Fruit fly (Drosophila melanogaster) whole organism, embryonic: Measurements from ENCODE around the gene CG43085.

Experiments
- Antp ChIP-seq: fragments of 200-800 bp; sonication (Bioruptor generic); optimal IDR thresholded peaks from 3 replicates; lab custom pipeline; 2016; ENCODE audit warnings: missing biosample characterization, missing genetic modification characterization
- B-H1 ChIP-seq: fragments of 200-800 bp; sonication (Bioruptor generic); IDR thresholded peaks from 3 replicates; pipeline ENCODE4 v1.3.6; 2022; ENCODE audit warnings: missing biosample characterization, missing genetic modification characterization
- Bgb ChIP-seq: fragments of 200-800 bp; sonication (Bioruptor generic); IDR thresholded peaks from 2 replicates; pipeline ENCODE4 v1.3.6; 2022; ENCODE audit warnings: missing biosample characterization, missing genetic modification characterization; ENCODE audit not compliant: partially characterized antibody
- CG10147 ChIP-seq: fragments of 200-800 bp; sonication (Bioruptor generic); optimal IDR thresholded peaks from 2 replicates; lab custom pipeline; 2019; ENCODE audit warnings: missing biosample characterization, mild to moderate bottlenecking, missing genetic modification characterization, moderate library complexity
- CG10366 ChIP-seq: fragments of 200-800 bp; sonication (Bioruptor generic); IDR thresholded peaks from 2 replicates; pipeline ENCODE4 v1.3.6; 2022; ENCODE audit warnings: missing biosample characterization, missing genetic modification characterization
- CG10431 ChIP-seq: fragments of 200-800 bp; sonication (Bioruptor generic); optimal IDR thresholded peaks from 3 replicates; lab custom pipeline; 2018; ENCODE audit warnings: missing biosample characterization, mild to moderate bottlenecking, missing genetic modification characterization
- CG12769 ChIP-seq: fragments of 200-800 bp; sonication (Bioruptor generic); optimal IDR thresholded peaks from 2 replicates; lab custom pipeline; 2019; ENCODE audit warnings: missing biosample characterization, mild to moderate bottlenecking, missing genetic modification characterization, moderate library complexity
- CG13775 ChIP-seq: fragments of 200-800 bp; sonication (Bioruptor generic); optimal IDR thresholded peaks from 3 replicates; lab custom pipeline; 2017; ENCODE audit warnings: missing biosample characterization, mild to moderate bottlenecking, missing genetic modification characterization
- CG16815 ChIP-seq: fragments of 200-800 bp; sonication (Bioruptor generic); optimal IDR thresholded peaks from 3 replicates; lab custom pipeline; 2017; ENCODE audit warnings: missing biosample characterization, mild to moderate bottlenecking, missing genetic modification characterization
- CG17385 ChIP-seq: fragments of 200-800 bp; sonication (Bioruptor generic); optimal IDR thresholded peaks from 3 replicates; lab custom pipeline; 2018; ENCODE audit warnings: missing biosample characterization, mild to moderate bottlenecking, missing genetic modification characterization
- CG17568 ChIP-seq: fragments of 200-800 bp; sonication (Bioruptor generic); optimal IDR thresholded peaks from 2 replicates; lab custom pipeline; 2018; ENCODE audit warnings: missing biosample characterization, mild to moderate bottlenecking, missing genetic modification characterization, moderate library complexity
- CG17612 ChIP-seq: fragments of 200-800 bp; sonication (Bioruptor generic); IDR thresholded peaks from 2 replicates; pipeline ENCODE4 v1.3.6; 2022; ENCODE audit warnings: missing biosample characterization, missing genetic modification characterization
- CG3163 ChIP-seq: fragments of 200-800 bp; sonication (Bioruptor generic); optimal IDR thresholded peaks from 3 replicates; lab custom pipeline; 2016; ENCODE audit warnings: missing biosample characterization, missing genetic modification characterization
- CG33213 ChIP-seq: fragments of 200-800 bp; sonication (Bioruptor generic); optimal IDR thresholded peaks from 3 replicates; lab custom pipeline; 2016; ENCODE audit warnings: missing biosample characterization, missing genetic modification characterization
- CG33557 ChIP-seq: fragments of 200-800 bp; sonication (Bioruptor generic); optimal IDR thresholded peaks from 2 replicates; lab custom pipeline; 2019; ENCODE audit warnings: missing biosample characterization, mild to moderate bottlenecking, missing genetic modification characterization, moderate library complexity
- CG4820 ChIP-seq: fragments of 200-800 bp; sonication (Bioruptor generic); optimal IDR thresholded peaks from 3 replicates; lab custom pipeline; 2016; ENCODE audit warnings: missing biosample characterization, missing genetic modification characterization
- CG5180 ChIP-seq: fragments of 200-800 bp; sonication (Bioruptor generic); optimal IDR thresholded peaks from 3 replicates; lab custom pipeline; 2017; ENCODE audit warnings: missing biosample characterization, missing genetic modification characterization, mild to moderate bottlenecking, moderate library complexity, missing genetic modification reagents
- CG7357 ChIP-seq: fragments of 200-800 bp; sonication (Bioruptor generic); IDR thresholded peaks from 3 replicates; pipeline ENCODE4 v1.3.6; 2022; ENCODE audit warnings: missing biosample characterization, missing genetic modification characterization
- CG8089 ChIP-seq: fragments of 200-800 bp; sonication (Bioruptor generic); optimal IDR thresholded peaks from 3 replicates; lab custom pipeline; 2016; ENCODE audit warnings: missing biosample characterization, missing genetic modification characterization
- CG8290 ChIP-seq, 3 experiments: fragments of 200-800 bp; sonication (Bioruptor generic); optimal IDR thresholded peaks; 2 replicates each; lab custom pipeline; 2016 to 2019; ENCODE audit warnings: missing biosample characterization in 3 of 3, missing genetic modification characterization in 3 of 3, mild to moderate bottlenecking in 2 of 3, moderate library complexity in 1 of 3
- CG9437 ChIP-seq: fragments of 200-800 bp; sonication (Bioruptor generic); optimal IDR thresholded peaks from 2 replicates; lab custom pipeline; 2018; ENCODE audit warnings: missing biosample characterization, mild to moderate bottlenecking, missing genetic modification characterization
- D19A ChIP-seq: fragments of 200-800 bp; optimal IDR thresholded peaks from 3 replicates; lab custom pipeline; 2019; ENCODE audit warnings: missing biosample characterization, mild to moderate bottlenecking, missing genetic modification characterization, moderate library complexity
- Deaf1 ChIP-seq: fragments of 200-800 bp; optimal IDR thresholded peaks from 3 replicates; lab custom pipeline; 2019; ENCODE audit warnings: missing biosample characterization, mild to moderate bottlenecking, missing genetic modification characterization, moderate library complexity
- Dek ChIP-seq: fragments of 200-800 bp; sonication (Bioruptor generic); optimal IDR thresholded peaks from 3 replicates; lab custom pipeline; 2019; ENCODE audit warnings: missing biosample characterization, mild to moderate bottlenecking, missing genetic modification characterization, moderate library complexity
- Fer3 ChIP-seq: fragments of 200-800 bp; sonication (Bioruptor generic); optimal IDR thresholded peaks from 2 replicates; lab custom pipeline; 2018; ENCODE audit warnings: missing biosample characterization, mild to moderate bottlenecking, missing genetic modification characterization, moderate library complexity
- H2.0 ChIP-seq: fragments of 200-800 bp; sonication (Bioruptor generic); IDR thresholded peaks from 2 replicates; pipeline ENCODE4 v1.3.6; 2022; ENCODE audit warnings: missing biosample characterization, missing genetic modification characterization
- HLH3B ChIP-seq: fragments of 200-800 bp; sonication (Bioruptor generic); IDR thresholded peaks from 2 replicates; pipeline ENCODE4 v1.3.6; 2022; ENCODE audit warnings: missing biosample characterization, missing genetic modification characterization
- HLH4C ChIP-seq: fragments of 200-800 bp; sonication (Bioruptor generic); IDR thresholded peaks from 3 replicates; pipeline ENCODE4 v1.3.6; 2022; ENCODE audit warnings: missing biosample characterization, missing genetic modification characterization; ENCODE audit not compliant: partially characterized antibody
- Lpt ChIP-seq: fragments of >200 bp; optimal IDR thresholded peaks from 2 replicates; lab custom pipeline; 2018; ENCODE audit warnings: missing biosample characterization, missing genetic modification characterization
- MBD-R2 ChIP-seq: fragments of 200-800 bp; sonication (Bioruptor generic); IDR thresholded peaks from 2 replicates; pipeline ENCODE4 v1.3.6; 2022; ENCODE audit warnings: missing biosample characterization, missing genetic modification characterization
- Med ChIP-seq: fragments of 200-800 bp; sonication (Bioruptor generic); peaks from one replicate; lab custom pipeline; 2016; ENCODE audit warnings: missing biosample characterization, missing genetic modification characterization, mild to moderate bottlenecking, inconsistent platforms, moderate library complexity
- Sry-δ ChIP-seq: fragments of 200-800 bp; sonication (Bioruptor generic); optimal IDR thresholded peaks from 2 replicates; lab custom pipeline; 2016; ENCODE audit warnings: missing biosample characterization, missing genetic modification characterization
- Xrp1 ChIP-seq: fragments of 200-800 bp; sonication (Bioruptor generic); IDR thresholded peaks from 2 replicates; pipeline ENCODE4 v1.3.6; 2022; ENCODE audit warnings: missing biosample characterization, missing genetic modification characterization
- amos ChIP-seq: fragments of 200-800 bp; sonication (Bioruptor generic); IDR thresholded peaks from 2 replicates; pipeline ENCODE4 v1.3.6; 2022; ENCODE audit warnings: missing biosample characterization, missing genetic modification characterization; ENCODE audit not compliant: partially characterized antibody
- cato ChIP-seq: fragments of 200-800 bp; sonication (Bioruptor generic); optimal IDR thresholded peaks from 2 replicates; lab custom pipeline; 2016; ENCODE audit warnings: missing biosample characterization, missing genetic modification characterization, borderline replicate concordance
- grau ChIP-seq: fragments of 200-800 bp; optimal IDR thresholded peaks from 3 replicates; lab custom pipeline; 2019; ENCODE audit warnings: missing biosample characterization, mild to moderate bottlenecking, missing genetic modification characterization, moderate library complexity
- gsb-n ChIP-seq: fragments of 200-800 bp; sonication (Bioruptor generic); optimal IDR thresholded peaks from 3 replicates; lab custom pipeline; 2018; ENCODE audit warnings: missing biosample characterization, mild to moderate bottlenecking, missing genetic modification characterization
- insv ChIP-seq, 2 experiments: fragments of 200-800 bp; sonication (Bioruptor generic); optimal IDR thresholded peaks; 3 replicates each; lab custom pipeline; 2016 to 2018; ENCODE audit warnings: missing biosample characterization in 2 of 2, missing genetic modification characterization in 2 of 2
- jigr1 ChIP-seq: fragments of 200-800 bp; sonication (Bioruptor generic); IDR thresholded peaks from 3 replicates; pipeline ENCODE4 v1.3.6; 2022; ENCODE audit warnings: missing biosample characterization, missing genetic modification characterization
- lbe ChIP-seq: fragments of 200-800 bp; sonication (Bioruptor generic); optimal IDR thresholded peaks from 2 replicates; lab custom pipeline; 2016; ENCODE audit warnings: missing biosample characterization, mild to moderate bottlenecking, missing genetic modification characterization
- p53 ChIP-seq: fragments of 200-800 bp; sonication (Bioruptor generic); optimal IDR thresholded peaks from 2 replicates; lab custom pipeline; 2016; ENCODE audit warnings: missing biosample characterization, missing genetic modification characterization
- pnt ChIP-seq: fragments of 200-800 bp; sonication (Bioruptor generic); optimal IDR thresholded peaks from 3 replicates; lab custom pipeline; 2016; ENCODE audit warnings: missing biosample characterization, missing genetic modification characterization
- row ChIP-seq: fragments of 200-800 bp; sonication (Bioruptor generic); IDR thresholded peaks from 3 replicates; pipeline ENCODE4 v1.3.6; 2022; ENCODE audit warnings: missing biosample characterization, missing genetic modification characterization
- sim ChIP-seq: fragments of 200-800 bp; sonication (Bioruptor generic); IDR thresholded peaks from 2 replicates; pipeline ENCODE4 v1.3.6; 2022; ENCODE audit warnings: missing biosample characterization, missing genetic modification characterization
- slp2 ChIP-seq: fragments of 200-800 bp; sonication (Bioruptor generic); optimal IDR thresholded peaks from 2 replicates; lab custom pipeline; 2016; ENCODE audit warnings: missing biosample characterization, missing genetic modification characterization
- so ChIP-seq: fragments of 200-800 bp; sonication (Bioruptor generic); IDR thresholded peaks from 3 replicates; pipeline ENCODE4 v1.3.6; 2022; ENCODE audit warnings: missing biosample characterization, missing genetic modification characterization
- sob ChIP-seq: fragments of 200-800 bp; sonication (Bioruptor generic); IDR thresholded peaks from 2 replicates; pipeline ENCODE4 v1.3.6; 2022; ENCODE audit warnings: missing biosample characterization, missing genetic modification characterization
- sr ChIP-seq: fragments of 200-800 bp; sonication (Bioruptor generic); IDR thresholded peaks from 3 replicates; pipeline ENCODE4 v1.3.6; 2022; ENCODE audit warnings: missing biosample characterization, missing genetic modification characterization
- tna ChIP-seq: fragments of 200-800 bp; sonication (Bioruptor generic); IDR thresholded peaks from 2 replicates; pipeline ENCODE4 v1.3.6; 2022; ENCODE audit warnings: missing biosample characterization, missing genetic modification characterization; ENCODE audit not compliant: partially characterized antibody
- trem ChIP-seq: fragments of 200-800 bp; optimal IDR thresholded peaks from 3 replicates; lab custom pipeline; 2019; ENCODE audit warnings: missing biosample characterization, mild to moderate bottlenecking, missing genetic modification characterization, moderate library complexity
- wek ChIP-seq: fragments of 200-800 bp; sonication (Bioruptor generic); optimal IDR thresholded peaks from 3 replicates; lab custom pipeline; 2018; ENCODE audit warnings: missing biosample characterization, mild to moderate bottlenecking, missing genetic modification characterization, moderate library complexity

CG43085 gene

dm6 chr3L:17625014-17625413, 21.5 kb downstream of the CG43085 start (continued):
- no peak for TF ChIP-seq row (GFP tag; lab: Robert Waterston, UW)
- TF ChIP-seq amos, result no peak
- peak; percentile 66 for TF ChIP-seq Med
- no peak for TF ChIP-seq MBD-R2 (GFP tag; lab: Robert Waterston, UW)
- no peak for TF ChIP-seq CG8290 (GFP tag; optimal IDR thresholded peaks at IDR 0.05; lab: Kevin White, UChicago)
- peak in 1 of 2 experiments; percentile 46 for TF ChIP-seq CG8290 (tag; optimal IDR thresholded peaks at IDR 0.05; lab: Kevin White, UChicago)
- peak; percentile 31 for TF ChIP-seq wek (GFP tag; lab: Kevin White, UChicago)
- TF ChIP-seq CG17612, result no peak
- no peak for TF ChIP-seq cato
- no peak for TF ChIP-seq lbe
- TF ChIP-seq CG3163 (GFP tag; lab: Kevin White, UChicago), result no peak
- TF ChIP-seq CG17568, result peak; percentile 61
- no peak for TF ChIP-seq CG10431 (GFP tag; lab: Kevin White, UChicago)
- TF ChIP-seq pnt (GFP tag; lab: Kevin White, UChicago), result no peak
- TF ChIP-seq Deaf1 (tag; lab: Kevin White, UChicago), result no peak
- TF ChIP-seq Sry-δ (GFP tag; lab: Kevin White, UChicago), result no peak
- TF ChIP-seq p53 (GFP tag; lab: Kevin White, UChicago), result no peak
- TF ChIP-seq trem, result no peak
- no peak for TF ChIP-seq CG17385 (GFP tag; lab: Kevin White, UChicago)
- peak; percentile 19 for TF ChIP-seq grau (tag; lab: Kevin White, UChicago)
- no peak for TF ChIP-seq Bgb
- no peak for TF ChIP-seq tna (GFP tag; lab: Robert Waterston, UW)
- TF ChIP-seq CG10366 (GFP tag; lab: Robert Waterston, UW), result no peak
- TF ChIP-seq slp2 (GFP tag; lab: Kevin White, UChicago), result no peak
- no peak for TF ChIP-seq CG10147 (GFP tag; lab: Kevin White, UChicago)
- TF ChIP-seq D19A (tag; lab: Kevin White, UChicago), result no peak
- no peak for TF ChIP-seq jigr1 (GFP tag; lab: Robert Waterston, UW)
- TF ChIP-seq so, result no peak
- TF ChIP-seq CG12769 (tag; lab: Kevin White, UChicago), result peak; percentile 6
- TF ChIP-seq B-H1 (GFP tag; lab: Robert Waterston, UW), result no peak
- no peak for TF ChIP-seq sr (GFP tag; lab: Robert Waterston, UW)
- no peak for TF ChIP-seq gsb-n (tag; lab: Kevin White, UChicago)
- no peak for TF ChIP-seq HLH3B (GFP tag; lab: Robert Waterston, UW)
- TF ChIP-seq Antp (GFP tag; lab: Kevin White, UChicago), result no peak
- no peak for TF ChIP-seq CG33557 (GFP tag; lab: Kevin White, UChicago)
- no peak for TF ChIP-seq CG7357 (GFP tag; lab: Robert Waterston, UW)
- no peak for TF ChIP-seq CG33213 (GFP tag; lab: Kevin White, UChicago)
- no peak for TF ChIP-seq sob (GFP tag; lab: Robert Waterston, UW)
- TF ChIP-seq Dek (tag; lab: Kevin White, UChicago), result peak; percentile 0
- no peak for TF ChIP-seq HLH4C (GFP tag; lab: Robert Waterston, UW)
- TF ChIP-seq CG13775 (GFP tag; lab: Kevin White, UChicago), result no peak
- TF ChIP-seq CG9437 (GFP tag; lab: Kevin White, UChicago), result no peak
- TF ChIP-seq CG4820 (GFP tag; lab: Kevin White, UChicago), result no peak
- no peak for TF ChIP-seq Lpt (GFP tag; lab: Kevin White, UChicago)
- peak; percentile 46 for TF ChIP-seq Fer3 (tag; lab: Kevin White, UChicago)
- no peak for TF ChIP-seq H2.0 (GFP tag; lab: Robert Waterston, UW)
- TF ChIP-seq CG5180 (GFP tag; lab: Kevin White, UChicago), result no peak
- TF ChIP-seq Xrp1, result 0 out of 2 replicates have a peak, but pooled peaks have one; percentile 17
- TF ChIP-seq insv (GFP tag; optimal IDR thresholded peaks at IDR 0.05; lab: Kevin White, UChicago), result peak in 1 of 2 experiments; percentile 12
- no peak for TF ChIP-seq CG16815 (GFP tag; lab: Kevin White, UChicago)
- TF ChIP-seq sim (GFP tag; lab: Robert Waterston, UW), result no peak
- TF ChIP-seq CG8089 (GFP tag; lab: Kevin White, UChicago), result no peak
